Worm (Caenorhabditis elegans) whole organism, mixed stage, embryonic: ENCODE data around the gene rab-6.2.

Experiments used
- ceh-83 ChIP-seq: fragments of 200-800 bp; sonication (Bioruptor generic); optimal IDR thresholded peaks from 2 replicates; lab custom pipeline; 2018; ENCODE audit warnings: mild to moderate bottlenecking, missing genetic modification characterization, missing compliant biosample characterization
- drap-1 ChIP-seq: fragments of 200-800 bp; sonication (Bioruptor generic); optimal IDR thresholded peaks from 3 replicates; lab custom pipeline; 2018; ENCODE audit warnings: mild to moderate bottlenecking, missing genetic modification characterization, missing compliant biosample characterization
- elt-3 ChIP-seq: fragments of 150-350 bp; optimal IDR thresholded peaks from 2 replicates; lab custom pipeline; 2014; ENCODE audit warnings: missing biosample characterization, missing genetic modification characterization
- lsy-2 ChIP-seq: fragments of 150-350 bp; optimal IDR thresholded peaks from 2 replicates; lab custom pipeline; 2014; ENCODE audit warnings: missing biosample characterization, missing genetic modification characterization
- mep-1 ChIP-seq: fragments of 150-350 bp; optimal IDR thresholded peaks from 2 replicates; lab custom pipeline; 2017; ENCODE audit warnings: missing biosample characterization, missing genetic modification reagents, missing genetic modification characterization, inconsistent platforms
- nhr-12 ChIP-seq: fragments of 150-350 bp; optimal IDR thresholded peaks from 2 replicates; lab custom pipeline; 2014; ENCODE audit warnings: missing biosample characterization, missing genetic modification characterization
- nhr-237 ChIP-seq: fragments of 150-350 bp; optimal IDR thresholded peaks from 2 replicates; lab custom pipeline; 2014; ENCODE audit warnings: missing biosample characterization, missing genetic modification characterization
- snpc-4 ChIP-seq: fragments of 150-350 bp; optimal IDR thresholded peaks from 2 replicates; lab custom pipeline; 2014; ENCODE audit warnings: missing biosample characterization, missing genetic modification characterization
- unc-39 ChIP-seq: fragments of 150-350 bp; optimal IDR thresholded peaks from 2 replicates; lab custom pipeline; 2014; ENCODE audit warnings: missing biosample characterization, missing genetic modification characterization

DNA sequence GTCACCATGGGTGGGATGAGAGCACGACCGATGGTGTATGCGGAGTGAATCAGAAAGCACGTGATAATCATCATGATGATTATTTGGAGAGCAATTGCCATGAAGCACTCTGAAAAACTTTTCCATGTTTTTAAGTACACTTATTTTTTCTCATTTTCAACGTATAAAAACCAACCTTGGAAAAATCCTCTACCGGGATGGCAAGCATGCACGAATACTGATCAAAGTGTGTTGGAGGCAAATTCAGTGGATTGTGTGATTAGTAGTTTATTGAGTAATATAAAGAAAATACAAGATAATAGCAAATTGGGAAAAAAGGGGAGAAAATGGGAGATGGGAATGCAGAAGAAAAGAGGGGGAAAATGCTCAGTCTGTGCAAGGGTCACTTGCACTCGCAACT is 15.2 kb downstream of the rab-6.2 start, which contains the start of gene T25G12.11:
- TF ChIP-seq nhr-237 (tag; lab: Kevin White, UChicago) (no peak), drap-1 (GFP tag; lab: Kevin White, UChicago) (no peak), snpc-4 (no peak), mep-1 (tag; lab: Kevin White, UChicago) (no peak), lsy-2 (no peak), elt-3 (tag; lab: Kevin White, UChicago) (no peak), nhr-12 (tag; lab: Kevin White, UChicago) (no peak), ceh-83 (GFP tag; lab: Kevin White, UChicago) (no peak), unc-39 (tag; lab: Kevin White, UChicago) (no peak)
